Fruit fly (Drosophila melanogaster): ENCODE data around the gene brv1.
A peak's percentile ranks its signal among the peaks of the same experiment; 100 is the strongest.

Gene brv1

DNA sequence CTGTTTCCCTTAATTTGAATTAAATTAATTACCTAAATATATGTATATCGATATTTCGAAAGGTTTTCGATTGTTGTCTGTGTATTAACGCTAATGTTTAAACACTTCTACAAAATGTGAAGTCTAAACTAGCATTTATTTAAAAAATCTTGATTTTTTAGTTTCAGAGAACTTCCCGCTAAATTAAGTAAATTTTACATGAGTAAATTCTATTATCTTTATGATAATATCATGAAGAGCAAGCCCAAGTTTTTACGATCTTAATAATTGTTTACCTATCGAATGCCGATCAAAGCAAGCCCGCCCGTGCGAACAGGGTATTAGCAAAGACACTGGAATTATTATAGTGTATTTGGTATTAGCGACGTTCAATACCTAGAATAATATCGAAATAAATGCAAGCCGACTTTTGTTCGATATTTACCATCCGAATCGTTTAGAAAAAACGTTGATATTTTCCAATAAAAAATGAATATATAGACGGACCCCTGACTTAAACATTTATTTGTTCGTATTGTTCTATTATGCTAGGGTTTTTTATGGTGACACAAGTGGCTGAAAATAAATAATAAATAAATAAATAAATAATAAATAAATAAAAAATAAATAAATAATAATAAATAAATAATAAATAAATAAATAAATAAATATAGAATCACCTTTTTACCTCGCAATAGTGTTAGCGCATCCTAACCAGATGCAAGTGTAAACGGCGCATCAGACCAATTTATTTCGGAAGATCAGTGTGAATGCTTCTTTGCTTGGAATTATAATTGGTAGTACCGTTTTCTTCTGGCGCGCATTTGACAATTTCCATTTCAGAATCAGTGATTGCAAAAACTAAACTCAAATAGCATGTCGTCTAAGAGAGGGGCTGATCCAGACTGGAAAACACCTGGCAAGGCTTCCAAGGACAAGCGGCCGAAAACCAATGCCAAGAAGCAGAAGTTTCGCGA, 39.6 kb downstream of the brv1 start, which contains the start of the genes CG33062 and Chd3 (continued):
- TF ChIP-seq CG6791 (GFP tag; IDR thresholded peaks at IDR 0.05; ENCODE audit: partially characterized antibody) (peak; percentile 56; the same call in 1 of the 3 replicates), CG13424 (tag; optimal IDR thresholded peaks at IDR 0.05) (peak; percentile 23), CG2712 (tag; optimal IDR thresholded peaks at IDR 0.05) (peak; percentile 53), dmrt11E (tag; optimal IDR thresholded peaks at IDR 0.05) (peak; percentile 55), TFAM (GFP tag; optimal IDR thresholded peaks at IDR 0.05) (no peak), CG30431 (GFP tag; optimal IDR thresholded peaks at IDR 0.05) (peak; percentile 53), nmo (GFP tag; optimal IDR thresholded peaks at IDR 0.05) (peak; percentile 69)

DNA sequence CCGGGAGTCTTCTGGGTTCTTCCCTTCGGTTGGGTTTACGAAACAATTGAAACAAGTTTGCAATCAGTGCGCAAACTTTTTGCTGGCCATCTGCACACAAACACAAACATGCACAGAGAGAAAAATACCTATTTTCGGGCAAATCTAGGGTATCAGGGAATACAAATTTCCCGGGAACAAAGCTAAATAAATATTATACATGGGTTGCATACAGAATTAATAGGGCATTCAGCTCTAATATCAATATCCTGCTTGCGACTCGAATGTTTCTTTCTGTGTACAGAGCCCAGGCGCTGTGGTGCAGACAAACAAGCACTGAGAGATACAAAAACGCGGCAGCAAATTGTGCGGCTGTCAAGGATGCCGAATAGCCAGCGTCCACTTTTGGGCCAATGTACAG, 42.2 kb downstream of the brv1 start:
- TF ChIP-seq CG3847 (GFP tag; IDR thresholded peaks at IDR 0.05) (0 out of 2 replicates have a peak, but pooled peaks have one; percentile 21), Hmx (GFP tag; optimal IDR thresholded peaks at IDR 0.05) (no peak), vnd (GFP tag; IDR thresholded peaks at IDR 0.05; ENCODE audit: partially characterized antibody) (no peak), CG34422 (GFP tag; IDR thresholded peaks at IDR 0.05) (peak; percentile 51; the same call in 1 of the 3 replicates), CG17359 (tag; optimal IDR thresholded peaks at IDR 0.05) (no peak), CG15269 (tag; optimal IDR thresholded peaks at IDR 0.05) (peak; percentile 1), slbo (GFP tag; IDR thresholded peaks at IDR 0.05) (peak; percentile 38; the same call in 1 of the 2 replicates), H2.0 (GFP tag; IDR thresholded peaks at IDR 0.05) (0 out of 2 replicates have a peak, but pooled peaks have one; percentile 35), dmrt99B (tag; optimal IDR thresholded peaks at IDR 0.05) (peak; percentile 14), ken (GFP tag; IDR thresholded peaks at IDR 0.05) (0 out of 3 replicates have a peak, but pooled peaks have one; percentile 15), mam (GFP tag; optimal IDR thresholded peaks at IDR 0.05) (peak; percentile 1), jigr1 (GFP tag; IDR thresholded peaks at IDR 0.05) (0 out of 3 replicates have a peak, but pooled peaks have one; percentile 19), ERR (GFP tag; optimal IDR thresholded peaks at IDR 0.05) (no peak), Six4 (GFP tag; optimal IDR thresholded peaks at IDR 0.05) (no peak), grau (tag; optimal IDR thresholded peaks at IDR 0.05) (peak; percentile 10), phol (tag; optimal IDR thresholded peaks at IDR 0.05) (peak; percentile 22), CG2120 (GFP tag; optimal IDR thresholded peaks at IDR 0.05) (peak; percentile 45), CG7839 (tag; optimal IDR thresholded peaks at IDR 0.05) (peak; percentile 42), Hmr (GFP tag; optimal IDR thresholded peaks at IDR 0.05) (peak; percentile 26), CG1233 (GFP tag; optimal IDR thresholded peaks at IDR 0.05) (no peak), fd96Cb (tag; optimal IDR thresholded peaks at IDR 0.05) (peak; percentile 18), CG7357 (GFP tag; IDR thresholded peaks at IDR 0.05) (peak; percentile 35; the same call in 1 of the 3 replicates), Gug (GFP tag; IDR thresholded peaks at IDR 0.05) (peak; percentile 6; the same call in 1 of the 4 replicates), dmrt11E (tag; optimal IDR thresholded peaks at IDR 0.05) (peak; percentile 6), gem (tag; optimal IDR thresholded peaks at IDR 0.05) (peak; percentile 51), CG5953 (GFP tag; IDR thresholded peaks at IDR 0.05) (no peak), ap (GFP tag; IDR thresholded peaks at IDR 0.05) (no peak), CG11085 (GFP tag; IDR thresholded peaks at IDR 0.05) (no peak), CG14014 (GFP tag; IDR thresholded peaks at IDR 0.05) (0 out of 2 replicates have a peak, but pooled peaks have one; percentile 19), CG1602 (GFP tag; optimal IDR thresholded peaks at IDR 0.05) (no peak), CG6689 (GFP tag; IDR thresholded peaks at IDR 0.05) (0 out of 2 replicates have a peak, but pooled peaks have one; percentile 28), unpg (GFP tag; optimal IDR thresholded peaks at IDR 0.05) (peak; percentile 20), bab2 (GFP tag; optimal IDR thresholded peaks at IDR 0.05) (peak; percentile 13), crol (GFP tag; IDR thresholded peaks at IDR 0.05) (no peak), z (GFP tag; IDR thresholded peaks at IDR 0.05) (no peak), CG1603 (tag; optimal IDR thresholded peaks at IDR 0.05) (peak; percentile 57), lab (GFP tag; optimal IDR thresholded peaks at IDR 0.05) (peak; percentile 35), rib (GFP tag; IDR thresholded peaks at IDR 0.05) (no peak), CG11247 (GFP tag; IDR thresholded peaks at IDR 0.05) (0 out of 2 replicates have a peak, but pooled peaks have one; percentile 40), Oli (tag; optimal IDR thresholded peaks at IDR 0.05) (peak; percentile 29)

Measured in whole organism, embryonic.